Fruit fly (Drosophila melanogaster) whole organism, adult: ENCODE measurements around the gene CG34447.

Source experiments
- CG11617 ChIP-seq: fragments of 200-800 bp; sonication (Bioruptor generic); optimal IDR thresholded peaks from 2 replicates; lab custom pipeline; 2017; ENCODE audit warnings: mild to moderate bottlenecking, missing biosample characterization, missing genetic modification reagents, missing genetic modification characterization
- CG12768 ChIP-seq: fragments of 200-800 bp; sonication (Bioruptor generic); optimal IDR thresholded peaks from 2 replicates; lab custom pipeline; 2017; ENCODE audit warnings: missing biosample characterization, missing genetic modification characterization, mild to moderate bottlenecking, moderate library complexity, missing genetic modification reagents
- CG14711 ChIP-seq: fragments of 200-800 bp; sonication (Bioruptor generic); optimal IDR thresholded peaks from 2 replicates; lab custom pipeline; 2018; ENCODE audit warnings: missing biosample characterization, mild to moderate bottlenecking, missing genetic modification characterization, moderate library complexity
- CG1620 ChIP-seq: fragments of 200-800 bp; sonication (Bioruptor generic); optimal IDR thresholded peaks from 2 replicates; lab custom pipeline; 2016; ENCODE audit warnings: missing biosample characterization, missing genetic modification characterization
- CG33017 ChIP-seq: fragments of 200-800 bp; sonication (Bioruptor generic); optimal IDR thresholded peaks from 2 replicates; lab custom pipeline; 2018; ENCODE audit warnings: missing biosample characterization, mild to moderate bottlenecking, missing genetic modification characterization, moderate library complexity
- CG5204 ChIP-seq: fragments of 200-800 bp; sonication (Bioruptor generic); optimal IDR thresholded peaks from 2 replicates; lab custom pipeline; 2016; ENCODE audit warnings: missing biosample characterization, missing genetic modification characterization
- CG7045 ChIP-seq: fragments of 200-800 bp; sonication (Bioruptor generic); optimal IDR thresholded peaks from 2 replicates; lab custom pipeline; 2017; ENCODE audit warnings: missing biosample characterization, mild to moderate bottlenecking, missing genetic modification characterization
- CG7101 ChIP-seq: fragments of 200-800 bp; sonication (Bioruptor generic); optimal IDR thresholded peaks from 2 replicates; lab custom pipeline; 2018; ENCODE audit warnings: missing biosample characterization, mild to moderate bottlenecking, missing genetic modification characterization, moderate library complexity
- Clk ChIP-seq: fragments of 200-800 bp; sonication (Bioruptor generic); optimal IDR thresholded peaks from 2 replicates; lab custom pipeline; 2017; ENCODE audit warnings: missing biosample characterization, missing genetic modification characterization
- Crg-1 ChIP-seq: fragments of 200-800 bp; sonication (Bioruptor generic); optimal IDR thresholded peaks from 2 replicates; lab custom pipeline; 2016; ENCODE audit warnings: missing biosample characterization, missing genetic modification characterization
- Hr96 ChIP-seq: fragments of 200-800 bp; sonication (Bioruptor generic); optimal IDR thresholded peaks from 2 replicates; lab custom pipeline; 2016; ENCODE audit warnings: missing biosample characterization, missing genetic modification characterization
- Mnt ChIP-seq: fragments of 200-800 bp; sonication (Bioruptor generic); optimal IDR thresholded peaks from 2 replicates; lab custom pipeline; 2016; ENCODE audit warnings: missing biosample characterization, mild to moderate bottlenecking, missing genetic modification characterization
- bab1 ChIP-seq: fragments of 200-800 bp; sonication (Bioruptor generic); optimal IDR thresholded peaks from 3 replicates; lab custom pipeline; 2019; ENCODE audit warnings: missing biosample characterization, mild to moderate bottlenecking, missing genetic modification characterization, moderate library complexity
- cic ChIP-seq: fragments of 200-800 bp; sonication (Bioruptor generic); optimal IDR thresholded peaks from 2 replicates; lab custom pipeline; 2017; ENCODE audit warnings: missing biosample characterization, mild to moderate bottlenecking, missing genetic modification characterization, moderate library complexity
- cnc ChIP-seq, 2 experiments: fragments of >200 bp; optimal IDR thresholded peaks; 2 replicates each; lab custom pipeline; 2017
- kay ChIP-seq: fragments of 200-800 bp; sonication (Bioruptor generic); peaks from one replicate; lab custom pipeline; 2016; ENCODE audit warnings: missing biosample characterization, missing genetic modification characterization, borderline replicate concordance
- ovo ChIP-seq: fragments of 200-800 bp; sonication (Bioruptor generic); optimal IDR thresholded peaks from 2 replicates; lab custom pipeline; 2016; ENCODE audit warnings: missing biosample characterization, missing genetic modification characterization
- pad ChIP-seq: fragments of 200-800 bp; sonication (Bioruptor generic); optimal IDR thresholded peaks from 3 replicates; lab custom pipeline; 2017; ENCODE audit warnings: missing biosample characterization, missing genetic modification characterization, mild to moderate bottlenecking, moderate library complexity, missing genetic modification reagents
- tj ChIP-seq: fragments of 200-800 bp; sonication (Bioruptor generic); optimal IDR thresholded peaks from 3 replicates; lab custom pipeline; 2017; ENCODE audit warnings: missing biosample characterization, mild to moderate bottlenecking, missing genetic modification characterization, moderate library complexity
- toe ChIP-seq: fragments of 200-800 bp; sonication (Bioruptor generic); optimal IDR thresholded peaks from 2 replicates; lab custom pipeline; 2016; ENCODE audit warnings: missing biosample characterization, missing genetic modification characterization

Gene CG34447

DNA sequence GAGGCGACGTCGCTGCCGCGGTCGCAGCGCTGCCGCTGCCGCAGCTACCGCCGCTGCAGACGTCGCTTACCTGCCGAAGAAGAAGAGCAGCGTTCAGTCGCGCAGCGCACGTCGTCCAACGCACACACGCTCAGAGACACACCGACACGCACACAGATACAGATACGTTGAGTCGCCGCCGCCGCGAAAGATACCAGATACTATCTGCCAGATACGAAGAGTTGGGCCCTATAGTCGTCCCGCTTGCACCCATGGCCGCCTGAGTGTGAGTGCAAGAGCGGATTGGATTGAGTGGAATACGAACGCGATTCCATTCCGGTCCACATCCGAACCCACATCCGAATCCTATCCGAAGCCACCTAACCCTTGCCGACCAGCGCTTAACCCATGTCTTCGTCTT lies 34.8 kb upstream of the CG34447 start:
- TF ChIP-seq CG11617 (GFP tag; lab: Kevin White, UChicago) = no peak
- TF ChIP-seq ovo (GFP tag; lab: Kevin White, UChicago) = no peak

DNA sequence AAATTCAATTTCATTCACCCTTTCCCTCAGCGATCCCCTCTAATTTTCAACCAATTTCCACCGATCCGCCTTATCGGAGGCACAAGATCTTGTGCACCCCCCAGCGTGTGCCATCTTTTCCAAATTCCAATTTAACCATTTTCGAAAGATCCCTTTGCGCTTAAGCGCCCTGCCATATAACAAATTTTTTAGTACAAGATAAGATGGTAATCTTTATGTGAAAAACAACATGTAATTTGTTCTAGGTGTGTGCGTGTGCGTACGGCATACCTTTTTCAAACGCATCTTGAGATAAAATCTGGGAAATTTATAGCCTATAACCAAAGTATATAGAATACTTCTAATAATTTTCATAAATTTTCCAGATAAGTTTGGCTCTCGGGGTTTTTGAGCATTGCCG lies 34.0 kb upstream of the CG34447 start:
- TF ChIP-seq CG7101 (tag; lab: Kevin White, UChicago) (no peak), tj (GFP tag; lab: Kevin White, UChicago) (no peak), Hr96 (GFP tag; lab: Kevin White, UChicago) (no peak), CG14711 (tag; lab: Kevin White, UChicago) (no peak), Clk (GFP tag; lab: Kevin White, UChicago) (no peak), CG11617 (GFP tag; lab: Kevin White, UChicago) (no peak), cnc (optimal IDR thresholded peaks at IDR 0.05; lab: Kevin White, UChicago) (no peak), kay (GFP tag; lab: Kevin White, UChicago) (no peak), ovo (GFP tag; lab: Kevin White, UChicago) (no peak), Crg-1 (GFP tag; lab: Kevin White, UChicago) (no peak), cic (GFP tag; lab: Kevin White, UChicago) (no peak)

DNA sequence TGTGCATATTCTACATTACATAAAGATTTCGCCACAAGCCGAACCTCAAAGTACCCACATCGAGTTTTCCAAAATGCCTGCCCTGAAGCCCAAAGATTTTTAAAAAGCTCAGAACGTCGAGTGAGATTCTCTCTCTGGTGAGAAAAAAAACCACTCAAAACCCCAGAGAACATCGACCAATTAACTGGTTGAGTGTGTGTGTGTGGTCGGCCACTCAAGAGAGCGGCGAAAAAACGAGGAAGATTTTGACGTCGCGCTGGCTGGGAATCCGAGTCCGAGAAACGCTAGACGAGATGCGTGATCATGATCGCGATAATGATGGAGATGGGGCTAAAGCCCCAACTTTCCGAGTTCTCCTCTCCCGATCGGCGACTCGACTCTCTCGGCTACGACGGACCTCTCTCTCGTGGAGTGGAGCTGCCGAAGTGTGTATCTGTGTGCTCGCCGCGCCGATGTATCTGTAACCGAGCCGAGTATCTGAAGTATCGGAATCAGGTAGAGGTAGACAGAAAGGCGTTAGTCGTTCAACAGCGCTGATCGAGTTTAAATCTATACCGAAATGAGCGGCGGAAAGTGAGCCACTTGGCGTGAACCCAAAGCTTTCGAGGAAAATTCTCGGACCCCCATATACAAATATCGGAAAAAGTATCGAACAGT lies 31.0 kb upstream of the CG34447 start:
- TF ChIP-seq ovo (GFP tag; lab: Kevin White, UChicago) = no peak
- TF ChIP-seq CG7045 = no peak
- no peak for TF ChIP-seq CG14711 (tag; lab: Kevin White, UChicago)
- no peak for TF ChIP-seq CG11617 (GFP tag; lab: Kevin White, UChicago)
- no peak for TF ChIP-seq cic (GFP tag; lab: Kevin White, UChicago)
- no peak for TF ChIP-seq Crg-1 (GFP tag; lab: Kevin White, UChicago)
- no peak for TF ChIP-seq bab1
- TF ChIP-seq kay (GFP tag; lab: Kevin White, UChicago) = no peak
- TF ChIP-seq cnc (optimal IDR thresholded peaks at IDR 0.05; lab: Kevin White, UChicago) = no peak
- no peak for TF ChIP-seq CG12768 (GFP tag; lab: Kevin White, UChicago)
- TF ChIP-seq CG1620 (GFP tag; lab: Kevin White, UChicago) = no peak

DNA sequence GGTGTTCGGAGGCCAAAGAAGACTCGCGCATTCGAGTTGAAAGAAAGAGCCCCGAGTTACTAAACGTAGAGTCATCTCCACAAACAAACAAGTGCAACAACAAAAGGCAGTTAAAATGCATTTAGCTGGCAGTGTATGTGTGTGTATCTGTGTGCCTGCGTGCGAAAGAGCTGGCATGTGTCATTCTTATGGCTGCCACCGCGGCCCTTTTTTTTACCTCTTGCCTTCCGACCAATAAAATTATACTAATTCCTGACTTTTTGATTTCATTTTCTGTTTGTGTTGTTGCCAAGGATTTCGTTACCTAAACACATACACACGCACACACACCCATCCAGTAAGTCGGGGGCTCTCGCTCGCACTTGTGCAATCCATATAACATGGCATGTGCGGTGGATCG lies 29.9 kb upstream of the CG34447 start:
- TF ChIP-seq pad (GFP tag; lab: Kevin White, UChicago) (no peak), Mnt (GFP tag; lab: Kevin White, UChicago) (no peak), CG11617 (GFP tag; lab: Kevin White, UChicago) (no peak), cic (GFP tag; lab: Kevin White, UChicago) (no peak), Clk (GFP tag; lab: Kevin White, UChicago) (no peak)

DNA sequence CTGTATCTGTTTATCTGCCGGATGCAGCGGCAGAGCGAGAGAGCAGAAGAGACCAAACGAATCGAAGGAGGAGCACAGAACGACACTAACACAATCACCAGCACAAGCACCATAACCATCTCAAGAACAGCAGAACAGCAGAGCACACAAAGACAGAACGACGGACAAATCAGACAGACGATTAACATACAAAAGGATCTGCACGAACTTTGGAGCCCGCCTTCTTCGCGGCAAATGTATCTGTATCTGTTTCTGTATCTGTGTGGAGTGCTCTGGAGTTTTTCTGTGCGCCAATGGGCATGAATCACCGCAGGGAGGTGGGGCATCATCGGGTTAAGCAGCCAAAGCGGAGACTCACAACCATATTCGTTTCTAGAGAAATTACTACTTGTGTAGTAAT lies 28.7 kb upstream of the CG34447 start:
- no peak for TF ChIP-seq CG5204 (GFP tag; lab: Kevin White, UChicago)

DNA sequence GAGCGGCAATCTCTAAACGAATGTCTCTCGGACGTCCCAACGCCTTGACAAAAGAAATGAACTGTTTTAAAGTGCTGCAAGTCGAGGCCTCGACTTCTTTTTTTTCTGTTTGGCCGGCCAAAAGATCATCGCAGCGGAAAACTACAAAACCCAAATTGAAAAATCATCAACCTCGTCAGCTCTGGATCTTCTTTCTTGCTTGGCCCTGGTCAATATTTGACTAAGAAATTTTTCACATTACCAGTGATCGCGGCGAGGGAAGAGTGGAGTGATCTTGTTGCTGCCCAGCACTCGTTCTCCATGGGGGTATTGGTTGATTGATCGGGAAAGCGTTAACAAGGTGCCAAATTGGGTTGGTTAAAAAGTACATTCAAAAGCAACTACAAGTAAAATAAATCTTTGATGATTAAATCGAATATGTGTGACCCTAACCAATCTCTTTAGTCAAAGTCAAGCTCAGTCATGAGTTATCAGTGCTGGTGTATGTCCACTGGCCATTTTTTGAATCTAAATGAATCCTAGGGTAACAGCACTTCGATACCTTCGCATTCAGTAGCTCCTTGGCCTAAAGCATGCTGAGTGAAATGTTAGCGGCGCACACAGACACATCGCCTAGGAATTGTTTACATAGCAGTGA lies 18.9 kb upstream of the CG34447 start:
- TF ChIP-seq CG33017 (tag; lab: Kevin White, UChicago) (no peak), CG5204 (GFP tag; lab: Kevin White, UChicago) (no peak), CG12768 (GFP tag; lab: Kevin White, UChicago) (no peak)

DNA sequence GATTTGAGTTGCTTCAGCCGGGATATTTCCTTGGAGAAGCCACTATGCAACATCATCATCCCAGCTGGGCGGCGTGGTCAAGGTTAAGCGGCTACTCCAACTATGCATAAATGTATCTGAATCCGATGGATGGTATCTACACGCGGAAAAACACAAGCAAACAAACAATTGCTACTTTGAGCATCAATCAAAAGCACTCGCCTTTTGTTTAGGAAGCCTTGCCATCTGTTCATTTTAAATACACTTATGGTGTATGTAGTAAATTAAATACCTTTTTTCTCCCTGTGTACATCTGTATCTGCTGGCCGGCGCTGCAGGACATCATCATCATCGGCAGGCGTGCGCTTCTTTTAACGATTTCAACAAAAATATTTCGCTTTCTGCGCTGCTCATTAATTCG lies 16.4 kb upstream of the CG34447 start:
- no peak for TF ChIP-seq Hr96 (GFP tag; lab: Kevin White, UChicago)
- no peak for TF ChIP-seq CG14711 (tag; lab: Kevin White, UChicago)
- no peak for TF ChIP-seq CG33017 (tag; lab: Kevin White, UChicago)
- TF ChIP-seq CG7101 (tag; lab: Kevin White, UChicago) = no peak
- no peak for TF ChIP-seq bab1
- no peak for TF ChIP-seq cic (GFP tag; lab: Kevin White, UChicago)
- no peak for TF ChIP-seq CG11617 (GFP tag; lab: Kevin White, UChicago)
- no peak for TF ChIP-seq Clk (GFP tag; lab: Kevin White, UChicago)
- TF ChIP-seq cnc (optimal IDR thresholded peaks at IDR 0.05; lab: Kevin White, UChicago) = no peak
- TF ChIP-seq Crg-1 (GFP tag; lab: Kevin White, UChicago) = no peak
- TF ChIP-seq CG1620 (GFP tag; lab: Kevin White, UChicago) = no peak
- TF ChIP-seq toe (GFP tag; lab: Kevin White, UChicago) = no peak
- no peak for TF ChIP-seq ovo (GFP tag; lab: Kevin White, UChicago)
- TF ChIP-seq Mnt (GFP tag; lab: Kevin White, UChicago) = no peak
- TF ChIP-seq kay (GFP tag; lab: Kevin White, UChicago) = no peak
- TF ChIP-seq pad (GFP tag; lab: Kevin White, UChicago) = no peak
- no peak for TF ChIP-seq CG12768 (GFP tag; lab: Kevin White, UChicago)
